Worm (Caenorhabditis elegans) whole organism, L4/young adult: ENCODE data around the gene F57A8.7.

Source experiments
- W03F9.2 ChIP-seq: fragments of 150-350 bp; optimal IDR thresholded peaks from 2 replicates; lab custom pipeline; 2014; ENCODE audit warnings: missing biosample characterization, missing genetic modification characterization
- dao-5 ChIP-seq: sonication (generic microtip); optimal IDR thresholded peaks from 2 replicates; lab custom pipeline; 2016; ENCODE audit warnings: missing genotype, missing genetic modification characterization, moderate library complexity, missing compliant biosample characterization
- him-1 ChIP-seq: sonication (generic microtip); optimal IDR thresholded peaks from 2 replicates; lab custom pipeline; 2016; ENCODE audit warnings: missing genotype, missing genetic modification reagents, missing genetic modification characterization, missing compliant biosample characterization

Gene F57A8.7

DNA sequence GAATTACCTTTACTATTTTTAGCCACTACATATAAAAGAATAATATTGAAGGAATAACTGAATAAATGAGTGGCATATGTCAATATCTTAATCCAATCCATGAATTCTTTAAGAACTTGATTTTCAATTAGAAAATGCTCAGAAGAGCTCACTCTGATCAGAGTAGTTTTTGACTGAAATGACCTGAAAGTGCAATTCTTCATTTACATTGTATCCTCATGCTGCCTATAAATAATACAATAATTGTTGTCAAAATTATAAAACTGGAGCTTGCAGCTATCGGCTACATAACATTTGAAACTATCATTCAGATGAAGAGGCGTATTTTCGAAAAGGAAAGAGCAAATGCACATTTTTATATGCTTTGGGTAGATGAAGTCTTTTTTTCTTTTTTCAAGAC is 47.1 kb downstream of the F57A8.7 start, which contains the start of gene srxa-19:
TSS of gene srxa-19 (minus strand) at position 101 of the 400 bp plus-strand sequence.
- TF ChIP-seq him-1 (tag; lab: Kevin White, UChicago): no peak
- no peak for TF ChIP-seq dao-5 (tag; lab: Kevin White, UChicago)

DNA sequence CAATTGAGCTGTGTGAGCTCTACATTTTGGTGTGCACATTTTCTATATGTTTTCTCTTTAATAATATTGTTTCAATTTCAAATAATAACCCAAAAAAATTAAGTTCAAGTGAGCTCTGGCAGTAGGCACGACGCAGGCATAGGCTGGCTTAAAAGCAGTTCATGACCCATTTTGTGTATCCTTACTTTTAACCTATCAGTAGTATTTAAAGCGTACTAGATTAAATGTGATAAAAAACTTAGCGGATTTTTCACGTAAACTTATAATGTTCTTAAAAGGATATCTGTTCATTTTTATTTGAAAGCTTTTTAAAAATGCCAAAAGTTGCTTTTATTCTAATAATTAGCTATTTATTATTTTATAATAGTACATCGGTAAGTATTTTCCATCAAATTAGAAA is 47.8 kb downstream of the F57A8.7 start, which contains the start of gene C08B6.6:
TSS of gene C08B6.6 (plus strand) at position 301 of the 400 bp plus-strand sequence.
- TF ChIP-seq dao-5 (tag; lab: Kevin White, UChicago) (no peak), him-1 (tag; lab: Kevin White, UChicago) (no peak), W03F9.2 (tag; lab: Kevin White, UChicago) (no peak)

DNA sequence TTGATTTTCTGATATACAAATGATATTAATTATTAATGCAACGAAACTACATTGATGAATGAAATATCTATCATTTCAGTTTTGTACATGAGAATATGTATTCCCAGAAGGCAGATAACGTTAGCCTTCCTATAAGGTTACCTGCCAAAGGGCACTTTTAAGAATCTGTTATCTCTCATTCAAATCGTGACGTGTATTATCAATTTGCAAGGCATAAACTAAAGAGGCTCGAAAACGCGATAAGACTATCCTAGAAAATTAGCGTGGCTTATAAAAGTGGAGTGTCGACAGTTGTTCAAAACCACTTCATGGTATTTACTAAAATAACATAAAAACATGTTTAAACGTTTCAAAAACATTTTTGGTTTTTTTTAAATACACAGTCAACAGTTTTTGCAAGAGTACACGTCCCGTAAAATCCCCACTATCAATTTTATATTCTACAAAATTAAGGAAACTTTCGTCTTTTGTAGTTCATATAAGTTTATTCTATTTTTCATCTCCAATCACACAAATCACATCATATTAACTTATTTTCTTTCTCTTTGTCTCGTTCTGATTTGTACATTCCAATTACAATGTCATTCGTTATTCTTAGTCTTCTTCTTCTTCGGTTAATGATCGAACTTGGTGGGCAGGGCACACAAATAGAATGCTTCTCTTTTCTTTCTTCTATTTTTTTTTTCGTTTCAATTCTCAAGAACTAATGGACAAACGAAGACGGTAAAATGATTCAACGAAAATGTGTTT is 49.4 kb downstream of the F57A8.7 start, which contains the start of gene C08B6.10:
TSS of gene C08B6.10 (plus strand) at position 700 of the 750 bp plus-strand sequence.
- TF ChIP-seq dao-5 (tag; lab: Kevin White, UChicago): no peak
- TF ChIP-seq W03F9.2 (tag; lab: Kevin White, UChicago): no peak
- TF ChIP-seq him-1 (tag; lab: Kevin White, UChicago): no peak
